Fruit fly (Drosophila melanogaster) S2 (cell line): ENCODE results near the gene mio.

Experiments
- CG8478 ChIP-seq: fragments of >200 bp; optimal IDR thresholded peaks from 2 replicates; lab custom pipeline; 2018
- CTCF ChIP-seq, 2 experiments: fragments of >200 bp; optimal IDR thresholded peaks; 2 replicates each; lab custom pipeline; 2018

The mio gene

DNA sequence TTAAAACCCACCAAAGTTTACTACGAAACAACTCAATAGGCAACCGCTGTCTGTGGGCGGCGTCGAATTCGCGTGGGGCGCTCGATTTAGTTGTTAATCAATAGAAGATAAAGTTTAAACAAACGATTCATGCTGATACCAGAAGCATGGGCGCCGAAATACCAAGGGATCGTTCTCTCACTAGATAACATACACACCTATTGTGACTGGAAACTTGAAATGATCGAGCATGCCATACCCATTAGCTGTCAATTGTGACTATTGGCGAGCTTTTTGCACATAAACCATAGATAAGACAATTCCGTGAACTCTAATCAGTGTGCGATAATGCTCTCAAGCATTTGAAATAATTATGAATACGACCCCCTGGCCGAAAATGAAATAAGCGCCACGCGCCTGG, 37.7 kb upstream of the mio start:
- no peak for TF ChIP-seq CG8478 (lab: Kevin White, UChicago)

DNA sequence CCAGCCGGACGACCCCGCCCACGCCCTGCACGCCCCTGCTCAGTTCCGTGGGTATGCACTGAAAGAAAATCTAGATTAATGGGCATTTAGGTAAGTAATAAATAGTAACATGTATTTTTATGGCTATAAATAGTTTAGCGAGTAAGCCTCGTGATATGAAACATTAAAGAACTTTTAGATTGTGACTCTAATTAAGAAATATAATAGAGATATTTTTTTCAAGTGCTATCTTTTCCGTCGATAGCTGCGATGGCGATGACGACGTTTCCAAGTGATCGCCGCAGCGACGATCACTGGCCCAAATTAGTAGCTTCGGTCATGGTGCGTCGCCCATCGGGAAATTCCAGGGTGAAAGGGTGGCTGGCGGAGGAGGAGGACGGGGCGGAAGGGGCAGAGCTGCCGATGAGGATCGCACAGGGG, 37.0 kb upstream of the mio start:
- no peak for TF ChIP-seq CTCF (optimal IDR thresholded peaks at IDR 0.05; lab: Kevin White, UChicago)
- no peak for TF ChIP-seq CG8478 (lab: Kevin White, UChicago)

DNA sequence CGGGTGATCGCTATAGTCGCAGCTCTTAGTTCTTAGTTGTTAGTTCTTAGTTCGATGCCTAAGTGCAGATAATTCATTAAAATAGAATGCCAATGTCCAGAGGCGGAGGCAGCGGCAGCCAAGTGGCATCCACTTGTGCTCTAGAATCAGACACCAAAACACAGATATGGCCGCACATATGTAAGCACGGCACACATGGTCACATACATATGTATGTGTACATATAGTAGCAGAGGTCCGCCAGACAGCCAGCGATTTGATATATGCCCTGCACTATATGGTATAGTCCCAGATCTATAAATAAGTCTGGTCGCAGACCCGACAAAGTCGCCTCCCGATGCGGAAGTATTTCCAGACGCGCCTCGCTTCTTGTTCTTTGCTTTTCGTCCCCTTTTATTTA, 36.4 kb upstream of the mio start:
- TF ChIP-seq CTCF (optimal IDR thresholded peaks at IDR 0.05; lab: Kevin White, UChicago), result no peak
- no peak for TF ChIP-seq CG8478 (lab: Kevin White, UChicago)

DNA sequence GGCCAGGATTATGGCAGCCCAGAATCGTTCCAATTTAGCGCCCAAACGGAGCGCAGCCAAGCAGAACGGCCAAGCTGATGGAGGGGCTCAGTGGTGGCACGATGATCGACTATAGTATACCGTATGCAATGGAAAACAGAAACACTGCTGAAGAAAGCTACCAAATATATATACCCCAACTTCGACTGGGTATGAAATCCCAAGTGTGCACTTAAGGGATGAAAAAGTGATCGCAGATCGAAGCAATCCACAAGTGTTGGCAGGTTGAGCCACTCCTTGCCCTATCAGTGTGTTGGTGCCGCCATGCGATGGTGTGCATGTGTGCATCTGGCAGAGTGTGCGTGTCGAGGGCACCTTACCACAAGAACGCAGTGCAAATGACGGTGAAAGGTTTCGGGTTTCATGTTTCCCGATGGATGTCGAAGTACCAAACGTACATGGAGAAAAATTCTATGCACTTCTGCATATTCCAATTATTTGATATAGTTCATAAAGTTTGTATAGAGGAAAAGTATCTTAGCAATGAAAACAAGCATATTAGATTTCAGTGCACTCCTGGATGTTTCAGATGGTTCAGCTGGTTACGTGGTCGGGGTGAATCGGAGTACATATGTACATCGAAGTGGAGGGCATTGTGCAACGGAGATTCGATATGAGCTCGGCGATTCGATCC, 35.0 kb upstream of the mio start:
- TF ChIP-seq CG8478 (lab: Kevin White, UChicago), result no peak
- no peak for TF ChIP-seq CTCF (optimal IDR thresholded peaks at IDR 0.05; lab: Kevin White, UChicago)

dm6 chr2L:2182735-2183340, 34.3 kb upstream of the mio start:
- TF ChIP-seq CG8478 (lab: Kevin White, UChicago), result no peak
- TF ChIP-seq CTCF (optimal IDR thresholded peaks at IDR 0.05; lab: Kevin White, UChicago), result no peak

- TF ChIP-seq CG8478 (lab: Kevin White, UChicago), result no peak
- no peak for TF ChIP-seq CTCF (optimal IDR thresholded peaks at IDR 0.05; lab: Kevin White, UChicago)
These were observed 33.0 kb upstream of the mio start for dm6 chr2L:2184129-2184528.

DNA sequence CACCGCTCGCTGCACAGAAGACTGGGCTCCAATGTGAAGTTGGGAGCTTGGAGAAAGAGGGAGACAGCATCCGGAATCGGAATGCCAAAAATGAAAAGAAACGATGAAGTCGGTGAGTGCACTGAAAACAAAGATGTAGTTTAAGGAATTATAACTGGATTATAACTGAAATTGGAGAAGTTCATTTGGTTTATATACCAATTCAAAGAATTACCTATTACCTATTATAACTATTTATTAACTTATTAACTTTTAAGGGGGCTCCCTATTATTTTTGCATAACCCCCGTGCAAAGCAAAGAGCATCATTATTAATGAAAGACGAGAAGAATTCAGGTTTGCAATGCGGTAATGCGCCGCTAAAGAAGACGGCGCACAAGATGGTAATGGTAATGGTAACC, 32.4 kb upstream of the mio start:
- TF ChIP-seq CTCF (optimal IDR thresholded peaks at IDR 0.05; lab: Kevin White, UChicago), result no peak
- no peak for TF ChIP-seq CG8478 (lab: Kevin White, UChicago)

DNA sequence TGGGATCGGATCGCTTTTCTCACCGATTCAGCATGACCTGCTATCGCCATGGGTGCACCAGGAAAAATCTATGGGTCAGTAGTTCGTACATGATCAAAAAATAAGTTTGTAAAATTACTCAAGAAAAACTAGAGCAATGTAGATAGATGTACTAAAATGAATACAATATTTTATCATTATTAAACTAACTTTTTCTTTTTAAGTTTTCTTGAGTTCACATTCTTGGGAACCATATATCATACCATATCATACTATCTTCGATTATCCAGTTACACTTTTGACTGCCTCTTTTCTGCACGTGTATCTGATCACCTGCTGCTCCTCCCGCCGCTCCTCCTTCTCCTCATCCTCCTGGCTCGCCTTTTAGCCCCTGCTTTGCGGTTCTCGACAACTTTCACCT, 31.7 kb upstream of the mio start:
- TF ChIP-seq CG8478 (lab: Kevin White, UChicago), result no peak
- no peak for TF ChIP-seq CTCF (optimal IDR thresholded peaks at IDR 0.05; lab: Kevin White, UChicago)

DNA sequence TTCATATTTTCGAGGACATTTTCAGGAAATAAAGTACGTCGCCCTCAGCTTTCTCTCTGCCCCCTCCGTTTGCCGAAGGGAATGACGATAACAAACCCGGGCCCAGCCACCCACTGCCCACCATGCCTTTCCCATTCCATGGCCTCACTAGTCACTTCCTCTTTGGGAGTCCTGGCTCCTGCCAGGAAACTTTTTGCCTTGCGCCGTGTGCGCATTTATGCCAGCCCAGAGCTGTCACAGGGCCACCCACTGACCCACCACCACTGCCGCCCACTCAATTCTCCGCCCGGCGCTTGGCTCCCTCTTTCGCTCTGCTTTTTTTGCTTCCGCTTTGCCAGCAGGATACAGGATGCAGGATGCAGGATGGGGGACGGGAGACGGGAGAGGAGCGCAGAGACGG, 29.7 kb upstream of the mio start:
- TF ChIP-seq CG8478 (lab: Kevin White, UChicago), result no peak
- no peak for TF ChIP-seq CTCF (optimal IDR thresholded peaks at IDR 0.05; lab: Kevin White, UChicago)

dm6 chr2L:2189100-2189499, 28.0 kb upstream of the mio start:
- TF ChIP-seq CTCF (optimal IDR thresholded peaks at IDR 0.05; lab: Kevin White, UChicago) (no peak), CG8478 (lab: Kevin White, UChicago) (no peak)

dm6 chr2L:2190684-2191083, 26.4 kb upstream of the mio start:
- TF ChIP-seq CG8478 (lab: Kevin White, UChicago) (no peak), CTCF (optimal IDR thresholded peaks at IDR 0.05; lab: Kevin White, UChicago) (no peak)

DNA sequence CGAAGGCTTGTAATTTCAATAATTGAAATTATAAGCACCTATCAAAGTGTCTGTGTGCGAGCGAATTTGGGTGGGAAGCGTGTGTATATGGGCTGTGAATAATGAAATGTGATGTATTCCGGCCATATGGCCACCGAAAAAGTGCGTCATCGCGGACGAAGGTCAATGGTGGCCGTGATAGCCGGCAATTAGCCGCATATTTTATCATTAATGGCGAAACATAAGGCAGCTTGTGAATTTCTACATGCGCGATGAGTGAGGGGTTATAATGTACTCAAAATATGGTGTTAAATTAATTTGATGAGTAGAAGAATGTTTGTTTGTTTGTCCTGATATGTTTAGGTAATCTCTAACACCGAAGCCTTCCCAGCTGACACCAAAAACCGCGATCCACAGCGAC, 25.7 kb upstream of the mio start:
- TF ChIP-seq CG8478 (lab: Kevin White, UChicago), result no peak
- TF ChIP-seq CTCF (optimal IDR thresholded peaks at IDR 0.05; lab: Kevin White, UChicago), result no peak

DNA sequence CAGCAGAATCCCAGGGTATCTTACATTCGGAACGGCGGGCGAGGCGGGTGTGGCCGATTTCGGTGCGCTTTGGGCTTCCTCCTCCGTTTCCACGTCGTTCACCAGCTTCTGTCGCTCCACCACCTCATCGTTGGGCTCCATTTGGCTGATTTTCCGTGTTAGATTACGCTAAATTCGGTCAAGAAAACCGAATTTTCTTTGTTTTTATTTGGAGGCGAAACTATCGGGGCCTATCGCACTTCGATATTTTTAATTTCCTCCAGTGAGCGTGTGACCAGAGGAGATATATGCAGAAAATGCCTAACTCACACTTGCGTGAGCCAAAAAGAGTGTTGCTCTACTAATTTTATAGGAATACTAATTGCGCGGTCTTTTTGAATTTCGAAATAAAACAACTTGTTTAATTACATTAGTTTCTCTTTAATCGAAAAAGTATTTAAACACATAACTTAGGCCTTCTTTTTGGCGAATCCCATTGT, 24.9 kb upstream of the mio start, which contains the start of gene CG10874:
TSS of gene CG10874 (minus strand) at position 264 of the 479 bp plus-strand sequence.
- TF ChIP-seq CG8478 (lab: Kevin White, UChicago) (no peak), CTCF (optimal IDR thresholded peaks at IDR 0.05; lab: Kevin White, UChicago) (no peak)

DNA sequence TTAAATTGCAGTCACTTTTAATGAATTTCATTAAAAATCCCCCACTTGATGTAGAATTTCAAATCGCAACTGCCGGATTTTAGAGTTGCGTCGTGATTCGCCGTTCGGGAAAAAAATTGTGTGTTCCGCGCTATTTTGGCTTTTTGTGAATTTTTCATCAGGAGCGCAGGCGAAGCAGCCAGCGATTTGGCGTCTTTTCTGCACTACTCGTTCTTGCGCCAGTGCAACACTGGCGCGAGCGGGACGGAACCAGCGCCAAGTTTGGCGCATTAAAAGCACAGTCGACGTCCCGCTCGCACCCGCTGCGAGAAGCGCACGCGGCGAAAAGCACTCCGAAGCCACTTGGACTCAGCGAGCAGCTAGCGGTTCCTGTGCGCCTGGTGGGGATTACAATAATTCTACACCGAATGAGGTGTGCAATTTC, 23.7 kb upstream of the mio start:
- peak in 1 of 2 experiments; percentile 10 for TF ChIP-seq CTCF (optimal IDR thresholded peaks at IDR 0.05; lab: Kevin White, UChicago)
- TF ChIP-seq CG8478 (lab: Kevin White, UChicago), result no peak

DNA sequence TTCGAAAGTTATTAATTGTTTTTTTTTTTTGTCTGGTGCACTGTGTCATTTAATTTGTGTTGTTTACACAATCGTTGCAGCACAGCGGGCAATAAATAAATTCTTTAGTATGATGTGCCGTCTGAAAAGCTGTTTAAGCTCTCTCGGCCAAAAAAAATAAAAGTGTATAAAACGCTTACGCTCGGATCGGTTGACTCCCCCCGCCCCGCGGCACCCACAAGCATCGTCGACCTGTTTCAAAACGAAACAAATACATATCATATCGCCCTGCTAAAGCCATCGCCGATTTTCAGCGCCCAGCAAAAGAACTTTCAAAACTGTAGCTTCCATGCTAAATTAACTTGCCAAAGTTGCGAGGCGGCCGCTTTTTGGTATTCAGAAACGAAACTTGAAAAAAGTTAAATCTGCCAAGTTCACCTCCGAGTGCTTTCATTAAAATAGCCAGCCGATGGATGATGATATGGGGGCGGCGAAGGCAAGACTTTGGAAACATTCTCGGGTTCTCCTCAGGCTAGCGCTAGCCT, 22.7 kb upstream of the mio start:
- TF ChIP-seq CTCF (optimal IDR thresholded peaks at IDR 0.05; lab: Kevin White, UChicago), result no peak

dm6 chr2L:2195328-2195727, 21.8 kb upstream of the mio start:
- TF ChIP-seq CG8478 (lab: Kevin White, UChicago), result no peak
- TF ChIP-seq CTCF (optimal IDR thresholded peaks at IDR 0.05; lab: Kevin White, UChicago), result peak; percentile 51 to 54
